Fruit fly (Drosophila melanogaster) whole organism, embryonic: ENCODE data around the gene CG43055.

Experiments
- CG10267 ChIP-seq: fragments of 200-800 bp; sonication (Bioruptor generic); optimal IDR thresholded peaks from 2 replicates; lab custom pipeline; 2018; ENCODE audit warnings: missing biosample characterization, mild to moderate bottlenecking, missing genetic modification characterization, moderate library complexity
- CG10366 ChIP-seq: fragments of 200-800 bp; sonication (Bioruptor generic); IDR thresholded peaks from 2 replicates; pipeline ENCODE4 v1.3.6; 2022; ENCODE audit warnings: missing biosample characterization, missing genetic modification characterization
- CG10979 ChIP-seq: fragments of 200-800 bp; sonication (Bioruptor generic); optimal IDR thresholded peaks from 2 replicates; lab custom pipeline; 2018; ENCODE audit warnings: missing biosample characterization, mild to moderate bottlenecking, missing genetic modification characterization, moderate library complexity
- CG11723 ChIP-seq: fragments of 200-800 bp; sonication (Bioruptor generic); optimal IDR thresholded peaks from 2 replicates; lab custom pipeline; 2017; ENCODE audit warnings: missing biosample characterization, mild to moderate bottlenecking, missing genetic modification characterization
- CG12942 ChIP-seq: fragments of 200-800 bp; sonication (Bioruptor generic); optimal IDR thresholded peaks from 3 replicates; lab custom pipeline; 2016; ENCODE audit warnings: missing biosample characterization, missing genetic modification characterization
- CG13287 ChIP-seq: fragments of 200-800 bp; sonication (Bioruptor generic); IDR thresholded peaks from 2 replicates; pipeline ENCODE4 v1.3.6; 2022; ENCODE audit warnings: missing biosample characterization, missing genetic modification characterization; ENCODE audit not compliant: partially characterized antibody
- CG13775 ChIP-seq: fragments of 200-800 bp; sonication (Bioruptor generic); optimal IDR thresholded peaks from 3 replicates; lab custom pipeline; 2017; ENCODE audit warnings: missing biosample characterization, mild to moderate bottlenecking, missing genetic modification characterization
- CG15011 ChIP-seq: fragments of 200-800 bp; sonication (Bioruptor generic); optimal IDR thresholded peaks from 3 replicates; lab custom pipeline; 2018; ENCODE audit warnings: missing biosample characterization, mild to moderate bottlenecking, missing genetic modification characterization
- CG15601 ChIP-seq: fragments of 200-800 bp; sonication (Bioruptor generic); optimal IDR thresholded peaks from 3 replicates; lab custom pipeline; 2019; ENCODE audit warnings: missing biosample characterization, mild to moderate bottlenecking, missing genetic modification characterization, moderate library complexity
- CG1792 ChIP-seq: fragments of 200-800 bp; sonication (Bioruptor generic); optimal IDR thresholded peaks from 2 replicates; lab custom pipeline; 2016; ENCODE audit warnings: missing biosample characterization, missing genetic modification characterization
- CG2116 ChIP-seq: fragments of 200-800 bp; sonication (Bioruptor generic); optimal IDR thresholded peaks from 3 replicates; lab custom pipeline; 2018; ENCODE audit warnings: missing biosample characterization, mild to moderate bottlenecking, missing genetic modification characterization
- CG30020 ChIP-seq: fragments of 200-800 bp; optimal IDR thresholded peaks from 2 replicates; lab custom pipeline; 2019; ENCODE audit warnings: missing biosample characterization, mild to moderate bottlenecking, missing genetic modification characterization, moderate library complexity
- CG31388 ChIP-seq: fragments of 200-800 bp; sonication (Bioruptor generic); optimal IDR thresholded peaks from 2 replicates; lab custom pipeline; 2016; ENCODE audit warnings: missing biosample characterization, missing genetic modification characterization
- CG32532 ChIP-seq: fragments of 200-800 bp; sonication (Bioruptor generic); IDR thresholded peaks from 2 replicates; pipeline ENCODE4 v1.3.6; 2022; ENCODE audit warnings: missing biosample characterization, missing genetic modification characterization
- CG6175 ChIP-seq: fragments of 200-800 bp; sonication (Bioruptor generic); IDR thresholded peaks from 3 replicates; pipeline ENCODE4 v1.3.6; 2022; ENCODE audit warnings: missing biosample characterization, missing genetic modification characterization
- CG7839 ChIP-seq: fragments of 200-800 bp; sonication (Bioruptor generic); optimal IDR thresholded peaks from 3 replicates; lab custom pipeline; 2018; ENCODE audit warnings: missing biosample characterization, mild to moderate bottlenecking, missing genetic modification characterization, moderate library complexity
- CG8290 ChIP-seq, 3 experiments: fragments of 200-800 bp; sonication (Bioruptor generic); optimal IDR thresholded peaks; 2 replicates each; lab custom pipeline; 2016 to 2019; ENCODE audit warnings: missing biosample characterization in 3 of 3, missing genetic modification characterization in 3 of 3, mild to moderate bottlenecking in 2 of 3, moderate library complexity in 1 of 3
- CG8359 ChIP-seq: fragments of 200-800 bp; sonication (Bioruptor generic); optimal IDR thresholded peaks from 2 replicates; lab custom pipeline; 2017; ENCODE audit warnings: missing biosample characterization, mild to moderate bottlenecking, missing genetic modification characterization, borderline replicate concordance
- CHES-1-like ChIP-seq: fragments of 200-800 bp; sonication (Bioruptor generic); optimal IDR thresholded peaks from 2 replicates; lab custom pipeline; 2016; ENCODE audit warnings: missing biosample characterization, missing genetic modification characterization
- CTCF ChIP-seq: fragments of 200-800 bp; sonication (Bioruptor generic); optimal IDR thresholded peaks from 2 replicates; lab custom pipeline; 2017; ENCODE audit warnings: missing biosample characterization, mild to moderate bottlenecking, missing genetic modification characterization, moderate library complexity
- D19B ChIP-seq: fragments of 200-800 bp; sonication (Bioruptor generic); optimal IDR thresholded peaks from 2 replicates; lab custom pipeline; 2017; ENCODE audit warnings: missing biosample characterization, mild to moderate bottlenecking, missing genetic modification characterization
- Dip3 ChIP-seq: fragments of 200-800 bp; sonication (Bioruptor generic); optimal IDR thresholded peaks from 3 replicates; lab custom pipeline; 2016; ENCODE audit warnings: missing biosample characterization, missing genetic modification characterization
- Ets97D ChIP-seq: fragments of 200-800 bp; sonication (Bioruptor generic); optimal IDR thresholded peaks from 3 replicates; lab custom pipeline; 2016; ENCODE audit warnings: missing biosample characterization, missing genetic modification characterization
- Fer3 ChIP-seq: fragments of 200-800 bp; sonication (Bioruptor generic); optimal IDR thresholded peaks from 2 replicates; lab custom pipeline; 2018; ENCODE audit warnings: missing biosample characterization, mild to moderate bottlenecking, missing genetic modification characterization, moderate library complexity
- Lhr ChIP-seq: fragments of 200-800 bp; sonication (Bioruptor generic); optimal IDR thresholded peaks from 3 replicates; lab custom pipeline; 2017; ENCODE audit warnings: mild to moderate bottlenecking, missing biosample characterization, missing genetic modification reagents, missing genetic modification characterization
- MBD-R2 ChIP-seq: fragments of 200-800 bp; sonication (Bioruptor generic); IDR thresholded peaks from 2 replicates; pipeline ENCODE4 v1.3.6; 2022; ENCODE audit warnings: missing biosample characterization, missing genetic modification characterization
- Mad ChIP-seq: fragments of 200-800 bp; sonication (Bioruptor generic); optimal IDR thresholded peaks from 2 replicates; lab custom pipeline; 2016; ENCODE audit warnings: missing biosample characterization, missing genetic modification characterization
- Mrtf ChIP-seq: fragments of 200-800 bp; sonication (Bioruptor generic); IDR thresholded peaks from 3 replicates; pipeline ENCODE4 v1.3.6; 2022; ENCODE audit warnings: missing biosample characterization, missing genetic modification characterization
- Nf-YA ChIP-seq: fragments of 200-800 bp; sonication (Bioruptor generic); IDR thresholded peaks from 2 replicates; pipeline ENCODE4 v1.3.6; 2022; ENCODE audit warnings: missing biosample characterization, missing genetic modification characterization
- Ptx1 ChIP-seq: fragments of 200-800 bp; sonication (Bioruptor generic); IDR thresholded peaks from 2 replicates; pipeline ENCODE4 v1.3.6; 2022; ENCODE audit warnings: missing biosample characterization, missing genetic modification characterization
- Sox100B ChIP-seq: fragments of 200-800 bp; sonication (Bioruptor generic); optimal IDR thresholded peaks from 3 replicates; lab custom pipeline; 2018; ENCODE audit warnings: missing biosample characterization, mild to moderate bottlenecking, missing genetic modification characterization
- TFAM ChIP-seq: fragments of 200-800 bp; sonication (Bioruptor generic); optimal IDR thresholded peaks from 2 replicates; lab custom pipeline; 2017; ENCODE audit warnings: missing biosample characterization, missing genetic modification characterization, inconsistent platforms
- ato ChIP-seq: fragments of 200-800 bp; sonication (Bioruptor generic); IDR thresholded peaks from 2 replicates; pipeline ENCODE4 v1.3.6; 2022; ENCODE audit warnings: missing biosample characterization, missing genetic modification characterization; ENCODE audit not compliant: partially characterized antibody
- bigmax ChIP-seq: fragments of 200-800 bp; sonication (Bioruptor generic); optimal IDR thresholded peaks from 2 replicates; lab custom pipeline; 2018; ENCODE audit warnings: missing biosample characterization, mild to moderate bottlenecking, missing genetic modification characterization
- da ChIP-seq: fragments of 200-800 bp; sonication (Bioruptor generic); optimal IDR thresholded peaks from 2 replicates; lab custom pipeline; 2016; ENCODE audit warnings: missing biosample characterization, missing genetic modification characterization
- dm ChIP-seq: fragments of 200-800 bp; sonication (Bioruptor generic); optimal IDR thresholded peaks from 3 replicates; lab custom pipeline; 2016; ENCODE audit warnings: missing biosample characterization, missing genetic modification characterization
- dpn ChIP-seq, 2 experiments: fragments of 200-800 bp; sonication (Bioruptor generic); optimal IDR thresholded peaks; 3 replicates each; lab custom pipeline; 2016; ENCODE audit warnings: missing biosample characterization in 2 of 2, missing genetic modification characterization in 2 of 2
- gem ChIP-seq: fragments of 200-800 bp; sonication (Bioruptor generic); optimal IDR thresholded peaks from 2 replicates; lab custom pipeline; 2019; ENCODE audit warnings: missing biosample characterization, mild to moderate bottlenecking, missing genetic modification characterization, moderate library complexity
- grau ChIP-seq: fragments of 200-800 bp; optimal IDR thresholded peaks from 3 replicates; lab custom pipeline; 2019; ENCODE audit warnings: missing biosample characterization, mild to moderate bottlenecking, missing genetic modification characterization, moderate library complexity
- gsb ChIP-seq: fragments of 200-800 bp; sonication (Bioruptor generic); IDR thresholded peaks from 2 replicates; pipeline ENCODE4 v1.3.6; 2022; ENCODE audit warnings: missing biosample characterization, missing genetic modification characterization
- lab ChIP-seq: fragments of 200-800 bp; sonication (Bioruptor generic); optimal IDR thresholded peaks from 3 replicates; lab custom pipeline; 2017; ENCODE audit warnings: missing biosample characterization, missing genetic modification characterization, mild to moderate bottlenecking, moderate library complexity, missing genetic modification reagents
- nerfin-1 ChIP-seq: fragments of 200-800 bp; sonication (Bioruptor generic); optimal IDR thresholded peaks from 3 replicates; lab custom pipeline; 2019; ENCODE audit warnings: missing biosample characterization, mild to moderate bottlenecking, missing genetic modification characterization, moderate library complexity
- nerfin-2 ChIP-seq: fragments of 200-800 bp; sonication (Bioruptor generic); IDR thresholded peaks from 2 replicates; pipeline ENCODE4 v1.3.6; 2022; ENCODE audit warnings: missing biosample characterization, missing genetic modification characterization; ENCODE audit not compliant: partially characterized antibody
- onecut ChIP-seq: fragments of 200-800 bp; sonication (Bioruptor generic); IDR thresholded peaks from 2 replicates; pipeline ENCODE4 v1.3.6; 2022; ENCODE audit warnings: missing biosample characterization, missing genetic modification characterization
- phol ChIP-seq: fragments of 200-800 bp; sonication (Bioruptor generic); optimal IDR thresholded peaks from 3 replicates; lab custom pipeline; 2018; ENCODE audit warnings: missing biosample characterization, mild to moderate bottlenecking, missing genetic modification characterization, moderate library complexity
- sc ChIP-seq, 3 experiments: fragments of >200 bp in 2 of 3; fragments of 200-800 bp in 1 of 3; sonication (Bioruptor generic) in 1 of 3; optimal IDR thresholded peaks; 2 replicates in 2 of 3; 3 replicates in 1 of 3; lab custom pipeline; 2017; ENCODE audit warnings: mild to moderate bottlenecking in 1 of 3, missing biosample characterization in 1 of 3, missing genetic modification characterization in 1 of 3, missing genetic modification reagents in 1 of 3
- toy ChIP-seq: fragments of 200-800 bp; sonication (Bioruptor generic); IDR thresholded peaks from 2 replicates; pipeline ENCODE4 v1.3.6; 2022; ENCODE audit warnings: missing biosample characterization, missing genetic modification characterization
- zfh2 ChIP-seq: fragments of 200-800 bp; sonication (Bioruptor generic); optimal IDR thresholded peaks from 2 replicates; lab custom pipeline; 2016; ENCODE audit warnings: missing biosample characterization, missing genetic modification characterization

The CG43055 gene

dm6 chr2L:4440881-4441737 is 30.2 kb downstream of the CG43055 start, which contains the start of gene CG15431 (continued):
- peak; percentile 35; the same call in 1 of the 2 replicates for TF ChIP-seq MBD-R2 (GFP tag; lab: Robert Waterston, UW)
- peak; percentile 67; the same call in 1 of the 3 replicates for TF ChIP-seq Mrtf (GFP tag; lab: Robert Waterston, UW)
- peak; percentile 62 for TF ChIP-seq CG10366
- TF ChIP-seq sc (optimal IDR thresholded peaks at IDR 0.05; lab: Kevin White, UChicago): no peak
- no peak for TF ChIP-seq sc (GFP tag; optimal IDR thresholded peaks at IDR 0.05; lab: Kevin White, UChicago)
- TF ChIP-seq toy (GFP tag; lab: Robert Waterston, UW): no peak
- peak; percentile 82 for TF ChIP-seq lab (GFP tag; lab: Kevin White, UChicago)
- TF ChIP-seq Sox100B: no peak
- no peak for TF ChIP-seq phol (tag; lab: Kevin White, UChicago)
- no peak for TF ChIP-seq CG31388 (GFP tag; lab: Kevin White, UChicago)
- TF ChIP-seq ato (GFP tag; lab: Robert Waterston, UW): no peak
- peak; percentile 61 for TF ChIP-seq CG7839 (tag; lab: Kevin White, UChicago)
- no peak for TF ChIP-seq Lhr (GFP tag; lab: Kevin White, UChicago)
- TF ChIP-seq CG32532 (GFP tag; lab: Robert Waterston, UW): peak; percentile 76
- peak; percentile 53 for TF ChIP-seq CG11723 (GFP tag; lab: Kevin White, UChicago)
- peak; percentile 36 for TF ChIP-seq CG13775
- TF ChIP-seq dm (GFP tag; lab: Kevin White, UChicago): no peak
- TF ChIP-seq CG15011 (GFP tag; lab: Kevin White, UChicago): no peak
- TF ChIP-seq CG13287 (GFP tag; lab: Robert Waterston, UW): 0 out of 2 replicates have a peak, but pooled peaks have one; percentile 15
- peak; percentile 13 for TF ChIP-seq CG2116 (GFP tag; lab: Kevin White, UChicago)
- TF ChIP-seq Fer3 (tag; lab: Kevin White, UChicago): peak; percentile 59
- TF ChIP-seq TFAM (GFP tag; lab: Kevin White, UChicago): no peak
- peak; percentile 75 for TF ChIP-seq Ptx1 (GFP tag; lab: Robert Waterston, UW)
- TF ChIP-seq CG1792 (GFP tag; lab: Kevin White, UChicago): no peak
- peak; percentile 29; the same call in 1 of the 2 replicates for TF ChIP-seq gsb
- TF ChIP-seq da (GFP tag; lab: Kevin White, UChicago): no peak
- peak; percentile 28 for TF ChIP-seq CG10979 (tag; lab: Kevin White, UChicago)
- TF ChIP-seq Dip3 (GFP tag; lab: Kevin White, UChicago): no peak
- no peak for TF ChIP-seq Ets97D
- peak; percentile 41 for TF ChIP-seq Mad (GFP tag; lab: Kevin White, UChicago)
- TF ChIP-seq grau (tag; lab: Kevin White, UChicago): peak; percentile 61
- no peak for TF ChIP-seq CG6175 (GFP tag; lab: Robert Waterston, UW)
- peak; percentile 37 for TF ChIP-seq CG10267
- peak; percentile 62; the same call in 1 of the 2 replicates for TF ChIP-seq Nf-YA (GFP tag; lab: Robert Waterston, UW)
- TF ChIP-seq gem (tag; lab: Kevin White, UChicago): peak; percentile 69
- TF ChIP-seq CG8359 (GFP tag; lab: Kevin White, UChicago): no peak
- peak; percentile 33 for TF ChIP-seq CG12942 (GFP tag; lab: Kevin White, UChicago)
- TF ChIP-seq zfh2: peak; percentile 35
- TF ChIP-seq CHES-1-like (GFP tag; lab: Kevin White, UChicago): no peak
- TF ChIP-seq nerfin-2 (GFP tag; lab: Robert Waterston, UW): no peak
- no peak for TF ChIP-seq CG30020 (tag; lab: Kevin White, UChicago)
- no peak for TF ChIP-seq nerfin-1 (tag; lab: Kevin White, UChicago)
- no peak for TF ChIP-seq CG8290 (GFP tag; optimal IDR thresholded peaks at IDR 0.05; lab: Kevin White, UChicago)
- no peak for TF ChIP-seq CG8290 (tag; optimal IDR thresholded peaks at IDR 0.05; lab: Kevin White, UChicago)
- no peak for TF ChIP-seq D19B (GFP tag; lab: Kevin White, UChicago)
- TF ChIP-seq onecut (GFP tag; lab: Robert Waterston, UW): peak; percentile 43
- no peak for TF ChIP-seq bigmax
- no peak for TF ChIP-seq CTCF (GFP tag; lab: Kevin White, UChicago)
- TF ChIP-seq dpn (GFP tag; optimal IDR thresholded peaks at IDR 0.05; lab: Kevin White, UChicago): peak; percentile 47
- TF ChIP-seq CG15601 (tag; lab: Kevin White, UChicago): no peak
